Worm (Caenorhabditis elegans) whole organism, L4/young adult: ENCODE data around the gene rfp-1.
"Not testable (repeated sequence)": the region's sequence is repeated elsewhere in the genome, so short reads cannot be mapped to it uniquely, and the experiment has no call there.

ENCODE experiments used
- W03F9.2 ChIP-seq: fragments of 150-350 bp; optimal IDR thresholded peaks from 2 replicates; lab custom pipeline; 2014; ENCODE audit warnings: missing biosample characterization, missing genetic modification characterization
- dao-5 ChIP-seq: sonication (generic microtip); optimal IDR thresholded peaks from 2 replicates; lab custom pipeline; 2016; ENCODE audit warnings: missing genotype, missing genetic modification characterization, moderate library complexity, missing compliant biosample characterization
- him-1 ChIP-seq: sonication (generic microtip); optimal IDR thresholded peaks from 2 replicates; lab custom pipeline; 2016; ENCODE audit warnings: missing genotype, missing genetic modification reagents, missing genetic modification characterization, missing compliant biosample characterization

Gene rfp-1

DNA sequence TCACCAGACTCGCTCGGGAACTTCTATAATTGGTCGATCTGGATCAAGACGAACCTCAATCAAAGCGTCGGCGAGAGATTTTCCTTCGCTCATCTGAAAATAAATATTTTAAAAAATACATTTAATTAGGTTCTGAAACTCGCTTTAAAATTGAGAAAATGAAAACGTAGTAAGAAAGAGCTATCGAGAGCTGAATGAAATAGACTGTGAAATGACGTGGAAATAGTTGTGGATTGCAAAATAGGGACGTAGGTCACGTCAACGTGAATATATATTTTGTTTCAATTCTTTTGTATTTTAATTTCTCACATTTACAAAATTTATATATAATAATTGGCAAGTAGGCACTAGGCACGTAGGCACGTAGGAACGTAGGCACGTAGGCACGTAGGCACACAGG is 24.0 kb upstream of the rfp-1 start, which contains the start of gene ZC262.4:
Gene ZC262.4 (minus strand): TSS at position 101 of the 400 bp plus-strand sequence.
- TF ChIP-seq dao-5 (tag; lab: Kevin White, UChicago) (no peak), W03F9.2 (tag; lab: Kevin White, UChicago) (no peak), him-1 (tag; lab: Kevin White, UChicago) (no peak)

- not testable (repeated sequence) for TF ChIP-seq him-1, dao-5, W03F9.2 (tag; lab: Kevin White, UChicago)
Observed at ce11 chrIII:8339372-8339771, 19.1 kb upstream of the rfp-1 start, which contains the start of gene clc-28. clc-28 (minus strand) TSS chrIII:8339472.

DNA sequence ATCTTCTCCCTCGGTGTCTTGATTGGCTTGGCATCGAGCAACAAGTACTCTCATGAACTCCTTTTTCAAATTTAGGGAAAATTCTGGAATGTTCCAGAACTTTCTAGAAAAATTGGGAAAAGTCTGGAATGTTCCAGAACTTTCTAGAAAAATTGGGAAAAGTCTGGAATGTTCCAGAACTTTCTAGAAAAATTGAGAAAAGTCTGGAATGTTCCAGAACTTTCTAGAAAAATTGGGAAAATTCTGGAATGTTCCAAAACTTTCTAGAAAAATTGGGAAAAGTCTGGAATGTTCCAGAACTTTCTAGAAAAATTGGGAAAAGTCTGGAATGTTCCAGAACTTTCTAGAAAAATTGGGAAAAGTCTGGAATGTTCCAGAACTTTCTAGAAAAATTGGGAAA is 14.1 kb upstream of the rfp-1 start, which contains the start of gene ZC262.7:
Gene ZC262.7 (minus strand): TSS at position 54 of the 400 bp plus-strand sequence.
- TF ChIP-seq him-1, W03F9.2, dao-5 (tag; lab: Kevin White, UChicago): not testable (repeated sequence)

ce11 chrIII:8347822-8348221 is 10.6 kb upstream of the rfp-1 start, which contains the start of gene clc-29:
clc-29 (minus strand) TSS chrIII:8347922.
- TF ChIP-seq dao-5, him-1, W03F9.2 (tag; lab: Kevin White, UChicago): not testable (repeated sequence)

- TF ChIP-seq him-1 (tag; lab: Kevin White, UChicago) (peak; percentile 17), dao-5 (tag; lab: Kevin White, UChicago) (no peak), W03F9.2 (tag; lab: Kevin White, UChicago) (no peak)
Observed at ce11 chrIII:8354644-8355461, 3.6 kb upstream of the rfp-1 start, which contains the start of gene unc-116. unc-116 (minus strand) TSS chrIII:8355174.

- TF ChIP-seq dao-5 (tag; lab: Kevin White, UChicago) (no peak), W03F9.2 (tag; lab: Kevin White, UChicago) (no peak), him-1 (tag; lab: Kevin White, UChicago) (no peak)
Observed at ce11 chrIII:8355462-8355815, 3.0 kb upstream of the rfp-1 start.

ce11 chrIII:8356407-8356881 is 2.0 kb upstream of the rfp-1 start:
- no peak for TF ChIP-seq him-1 (tag; lab: Kevin White, UChicago)
- TF ChIP-seq W03F9.2 (tag; lab: Kevin White, UChicago) = peak; percentile 46
- no peak for TF ChIP-seq dao-5 (tag; lab: Kevin White, UChicago)

ce11 chrIII:8363253-8364061 is 5.0 kb downstream of the rfp-1 start, which contains the start of gene R05D3.3:
R05D3.3 (plus strand) TSS chrIII:8364011.
- no peak for TF ChIP-seq dao-5 (tag; lab: Kevin White, UChicago)
- no peak for TF ChIP-seq him-1 (tag; lab: Kevin White, UChicago)
- TF ChIP-seq W03F9.2 (tag; lab: Kevin White, UChicago) = no peak

- TF ChIP-seq dao-5 (tag; lab: Kevin White, UChicago) (no peak), him-1 (tag; lab: Kevin White, UChicago) (no peak), W03F9.2 (tag; lab: Kevin White, UChicago) (no peak)
Observed at ce11 chrIII:8368619-8369018, 10.2 kb downstream of the rfp-1 start, which contains the start of gene R05D3.9. R05D3.9 (minus strand) TSS chrIII:8368719.

DNA sequence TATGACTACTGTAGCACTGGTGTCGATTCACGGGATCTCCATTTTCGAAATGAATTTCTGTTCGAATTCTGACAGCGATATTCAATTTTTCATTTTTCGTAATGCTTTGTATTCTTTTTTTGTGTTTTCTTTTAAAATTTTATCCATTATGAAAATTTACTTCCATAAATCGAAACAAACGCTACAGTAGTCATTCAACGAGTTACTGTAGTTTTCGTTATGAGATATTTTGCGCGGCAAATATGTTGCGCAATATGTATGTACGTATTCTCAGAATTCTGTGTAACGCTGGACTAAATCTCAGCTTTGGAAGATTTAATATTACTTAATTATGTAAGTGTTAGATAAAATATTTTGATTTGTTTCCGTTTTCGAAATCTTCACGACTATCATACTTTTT is 10.8 kb downstream of the rfp-1 start:
- TF ChIP-seq W03F9.2 (tag; lab: Kevin White, UChicago) (no peak), him-1 (tag; lab: Kevin White, UChicago) (no peak), dao-5 (tag; lab: Kevin White, UChicago) (no peak)

ce11 chrIII:8370188-8370587 is 11.8 kb downstream of the rfp-1 start:
- TF ChIP-seq W03F9.2 (tag; lab: Kevin White, UChicago) (no peak), dao-5 (tag; lab: Kevin White, UChicago) (no peak), him-1 (tag; lab: Kevin White, UChicago) (no peak)

ce11 chrIII:8370846-8371257 is 12.4 kb downstream of the rfp-1 start:
- no peak for TF ChIP-seq dao-5 (tag; lab: Kevin White, UChicago)
- peak; percentile 26 for TF ChIP-seq W03F9.2 (tag; lab: Kevin White, UChicago)
- no peak for TF ChIP-seq him-1 (tag; lab: Kevin White, UChicago)
